Worm (Caenorhabditis elegans): ENCODE measurements around the gene dyrb-1.
A peak's percentile ranks its signal among the peaks of the same experiment; 100 is the strongest.

dyrb-1 gene

DNA sequence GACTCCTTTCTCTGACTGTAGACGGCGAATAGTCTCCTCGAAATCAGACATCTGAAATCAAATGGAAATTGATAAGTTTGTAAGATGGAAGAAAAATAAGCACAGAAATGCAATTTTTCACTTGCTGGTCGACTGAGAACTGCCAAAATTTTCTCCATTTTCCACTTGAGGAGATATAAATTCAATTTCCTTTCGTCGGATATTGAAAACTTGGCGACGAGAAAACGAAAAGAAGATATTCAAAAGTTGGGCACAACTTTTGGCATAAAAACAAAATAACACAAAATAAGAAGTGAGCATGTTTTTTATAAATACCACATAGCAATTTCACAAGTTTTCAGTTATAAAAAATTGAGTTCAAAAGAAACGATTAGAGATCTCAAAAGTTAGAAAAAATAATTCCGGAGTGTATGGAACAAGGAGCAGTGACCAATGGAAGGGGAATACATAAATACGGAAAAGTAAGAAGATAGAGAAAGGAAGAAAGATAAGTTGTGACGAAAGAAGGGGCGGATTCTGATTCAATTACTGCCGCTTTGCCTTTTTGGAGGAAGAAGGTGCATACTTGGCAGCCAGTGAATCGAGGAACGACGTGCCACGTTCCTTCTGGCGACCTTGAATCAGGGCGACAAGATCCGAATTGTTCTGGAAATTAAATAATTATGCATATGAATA is at the start of gene dyrb-1:
TSS of gene dyrb-1 (minus strand) at position 51 of the 675 bp plus-strand sequence.
- TF ChIP-seq zip-4 (GFP tag; optimal IDR thresholded peaks at IDR 0.05), result no peak
- TF ChIP-seq pax-3 (tag; optimal IDR thresholded peaks at IDR 0.05), result no peak
- peak; percentile 20 for TF ChIP-seq fkh-10 (GFP tag; optimal IDR thresholded peaks at IDR 0.05)
- peak; percentile 47 for TF ChIP-seq ces-1 (GFP tag; optimal IDR thresholded peaks at IDR 0.05)
- TF ChIP-seq lin-14 (GFP tag; optimal IDR thresholded peaks at IDR 0.05), result peak; percentile 43
- no peak for TF ChIP-seq lsy-2 (tag; optimal IDR thresholded peaks at IDR 0.05)
- TF ChIP-seq C04F5.9 (tag; optimal IDR thresholded peaks at IDR 0.05), result no peak

DNA sequence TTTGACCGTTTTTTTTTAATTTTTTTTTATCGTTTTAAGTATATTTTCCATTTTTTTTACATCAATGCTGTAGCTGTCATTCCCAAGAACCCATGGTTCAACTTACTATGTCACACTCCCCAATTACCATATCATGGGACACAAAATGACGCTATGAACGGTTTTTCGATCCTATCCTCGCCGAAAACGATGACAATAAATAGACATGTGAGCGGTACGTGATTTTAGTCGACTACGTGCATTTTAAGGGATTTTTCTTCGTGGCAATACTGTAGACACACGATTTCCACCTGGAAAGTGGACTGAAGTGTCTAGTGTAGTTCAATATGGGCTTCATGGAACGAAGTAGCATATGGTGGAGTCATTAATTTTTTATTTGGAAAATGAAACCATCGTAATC is 49.3 kb upstream of the dyrb-1 start:
- TF ChIP-seq dpl-1 (GFP tag; optimal IDR thresholded peaks at IDR 0.05) (no peak), zag-1 (tag; optimal IDR thresholded peaks at IDR 0.05) (no peak), mab-9 (GFP tag; IDR thresholded peaks at IDR 0.05) (no peak), nhr-71 (tag; optimal IDR thresholded peaks at IDR 0.05) (peak; percentile 24), lir-3 (tag; optimal IDR thresholded peaks at IDR 0.05; ENCODE audit: poor library complexity) (no peak), unc-98 (GFP tag; IDR thresholded peaks at IDR 0.05) (no peak), hpl-2 (GFP tag; optimal IDR thresholded peaks at IDR 0.05) (no peak), pag-3 (tag; optimal IDR thresholded peaks at IDR 0.05; ENCODE audit: borderline replicate concordance, insufficient read depth) (no peak), snpc-4 (tag; optimal IDR thresholded peaks at IDR 0.05) (no peak), zip-4 (GFP tag; optimal IDR thresholded peaks at IDR 0.05) (no peak), elt-3 (tag; optimal IDR thresholded peaks at IDR 0.05) (peak in 1 of 6 experiments; percentile 47), alr-1 (tag; optimal IDR thresholded peaks at IDR 0.05; ENCODE audit: borderline replicate concordance) (no peak), lin-14 (GFP tag; optimal IDR thresholded peaks at IDR 0.05) (peak; percentile 10), vab-15 (tag; optimal IDR thresholded peaks at IDR 0.05) (no peak), nhr-90 (tag; optimal IDR thresholded peaks at IDR 0.05; ENCODE audit: poor library complexity) (peak; percentile 18), lin-35 (GFP tag; optimal IDR thresholded peaks at IDR 0.05) (peak in 1 of 2 experiments; percentile 19), nhr-237 (tag; optimal IDR thresholded peaks at IDR 0.05) (no peak), C04F5.9 (tag; optimal IDR thresholded peaks at IDR 0.05) (no peak), aha-1 (tag; optimal IDR thresholded peaks at IDR 0.05) (peak; percentile 49), ama-1 (optimal IDR thresholded peaks at IDR 0.05) (no peak), lin-39 (tag; optimal IDR thresholded peaks at IDR 0.05) (no peak), blmp-1 (tag; optimal IDR thresholded peaks at IDR 0.05) (peak; percentile 27), egl-13 (tag; optimal IDR thresholded peaks at IDR 0.05) (no peak), fos-1 (tag; optimal IDR thresholded peaks at IDR 0.05) (no peak), efl-1 (optimal IDR thresholded peaks at IDR 0.05) (no peak), efl-1 (GFP tag; optimal IDR thresholded peaks at IDR 0.05 in 1 of 2) (no peak), nhr-76 (tag; optimal IDR thresholded peaks at IDR 0.05) (no peak), nhr-85 (tag) (no peak), ces-1 (GFP tag; optimal IDR thresholded peaks at IDR 0.05) (no peak), pax-3 (tag; optimal IDR thresholded peaks at IDR 0.05) (no peak), F16B12.6 (tag; optimal IDR thresholded peaks at IDR 0.05) (no peak), irx-1 (tag; optimal IDR thresholded peaks at IDR 0.05) (no peak), C16A3.4 (tag; optimal IDR thresholded peaks at IDR 0.05) (no peak), nhr-28 (tag; optimal IDR thresholded peaks at IDR 0.05) (no peak), hlh-4 (tag; optimal IDR thresholded peaks at IDR 0.05) (no peak), sptf-1 (tag; optimal IDR thresholded peaks at IDR 0.05) (no peak), lsy-2 (tag; optimal IDR thresholded peaks at IDR 0.05) (no peak), snu-23 (GFP tag; optimal IDR thresholded peaks at IDR 0.05) (peak; percentile 2), C34B4.2 (tag; optimal IDR thresholded peaks at IDR 0.05) (no peak), mep-1 (tag; optimal IDR thresholded peaks at IDR 0.05) (no peak), rnt-1 (tag; optimal IDR thresholded peaks at IDR 0.05) (no peak), ceh-88 (GFP tag; IDR thresholded peaks at IDR 0.05) (no peak), swsn-7 (tag; optimal IDR thresholded peaks at IDR 0.05) (no peak), pqm-1 (tag; optimal IDR thresholded peaks at IDR 0.05) (no peak), efl-3 (GFP tag; optimal IDR thresholded peaks at IDR 0.05) (no peak), ztf-11 (tag; optimal IDR thresholded peaks at IDR 0.05) (no peak), nhr-20 (tag; optimal IDR thresholded peaks at IDR 0.05) (peak; percentile 65)
